Worm (Caenorhabditis elegans) whole organism, L2 larva: ENCODE results near the gene nsph-4.1.
"Not testable (repeated sequence)": the region's sequence is repeated elsewhere in the genome, so short reads cannot be mapped to it uniquely, and the experiment has no call there.

Experiments used
- blmp-1 ChIP-seq: sonication (generic microtip); optimal IDR thresholded peaks from 2 replicates; lab custom pipeline; 2017; ENCODE audit warnings: missing genetic modification characterization, mild to moderate bottlenecking, missing compliant biosample characterization, antibody characterized with exemption, moderate library complexity; ENCODE audit not compliant: insufficient read depth
- elt-1 ChIP-seq: fragments of 150-350 bp; optimal IDR thresholded peaks from 2 replicates; lab custom pipeline; 2014; ENCODE audit warnings: missing biosample characterization, missing genetic modification characterization
- lin-13 ChIP-seq: fragments of 150-350 bp; optimal IDR thresholded peaks from 2 replicates; lab custom pipeline; 2014; ENCODE audit warnings: missing biosample characterization, missing genetic modification reagents, missing genetic modification characterization
- lsy-2 ChIP-seq, 2 experiments: fragments of 150-350 bp in 1 of 2; sonication (generic microtip) in 1 of 2; optimal IDR thresholded peaks; 2 replicates each; lab custom pipeline; 2014 to 2017; ENCODE audit warnings: missing biosample characterization in 2 of 2, missing genetic modification characterization in 2 of 2
- unc-62 ChIP-seq: fragments of 150-350 bp; optimal IDR thresholded peaks from 2 replicates; lab custom pipeline; 2014; ENCODE audit warnings: missing biosample characterization, missing genetic modification reagents, missing genetic modification characterization

- TF ChIP-seq lsy-2 (tag; optimal IDR thresholded peaks at IDR 0.05; lab: Kevin White, UChicago); unc-62 (GFP tag; lab: Kevin White, UChicago); elt-1 (tag; lab: Kevin White, UChicago); lin-13; blmp-1 (tag; lab: Kevin White, UChicago): not testable (repeated sequence)
Measured at ce11 chrIV:5225277-5225822, 1.3 kb upstream of the nsph-4.1 start, which contains the start of gene cylc-1.
